Worm (Caenorhabditis elegans) whole organism, dauer: Measurements from ENCODE around the gene F54H12.4.
"Not testable (repeated sequence)": the region's sequence is repeated elsewhere in the genome, so short reads cannot be mapped to it uniquely, and the experiment has no call there.

ENCODE experiments used
- unc-62 ChIP-seq: sonication (generic microtip); optimal IDR thresholded peaks from 2 replicates; lab custom pipeline; 2017; ENCODE audit warnings: missing biosample characterization, missing genetic modification reagents, missing genetic modification characterization

The F54H12.4 gene

ce11 chrIII:7962641-7963040 is at the start of gene F54H12.4:
F54H12.4 (minus strand) TSS chrIII:7962741.
- TF ChIP-seq unc-62 (GFP tag; lab: Kevin White, UChicago) = not testable (repeated sequence)

- no peak for TF ChIP-seq unc-62 (GFP tag; lab: Kevin White, UChicago)
Observed at ce11 chrIII:8010260-8010822, 47.8 kb upstream of the F54H12.4 start, which contains the start of gene cit-1.2. cit-1.2 (plus strand) TSS chrIII:8010772.

- no peak for TF ChIP-seq unc-62 (GFP tag; lab: Kevin White, UChicago)
Observed at ce11 chrIII:8009769-8010168, 47.2 kb upstream of the F54H12.4 start, which contains the start of gene cit-1.1. cit-1.1 (minus strand) TSS chrIII:8009821.

- TF ChIP-seq unc-62 (GFP tag; lab: Kevin White, UChicago) = no peak
Observed at ce11 chrIII:8004091-8004490, 41.5 kb upstream of the F54H12.4 start, which contains the start of gene C06G4.6. C06G4.6 (plus strand) TSS chrIII:8004391.

ce11 chrIII:8001557-8001956 is 39.0 kb upstream of the F54H12.4 start:
- no peak for TF ChIP-seq unc-62 (GFP tag; lab: Kevin White, UChicago)

ce11 chrIII:7997447-7998046 is 35.0 kb upstream of the F54H12.4 start:
- TF ChIP-seq unc-62 (GFP tag; lab: Kevin White, UChicago) = no peak

ce11 chrIII:7996353-7996752 is 33.8 kb upstream of the F54H12.4 start, which contains the start of gene npr-17:
npr-17 (minus strand) TSS chrIII:7996453.
- TF ChIP-seq unc-62 (GFP tag; lab: Kevin White, UChicago) = no peak

- TF ChIP-seq unc-62 (GFP tag; lab: Kevin White, UChicago) = no peak
Observed at ce11 chrIII:7986585-7987171, 24.1 kb upstream of the F54H12.4 start, which contains the start of gene hrpk-2. hrpk-2 (plus strand) TSS chrIII:7987121.

ce11 chrIII:7981938-7982337 is 19.4 kb upstream of the F54H12.4 start:
- TF ChIP-seq unc-62 (GFP tag; lab: Kevin White, UChicago) = no peak

- no peak for TF ChIP-seq unc-62 (GFP tag; lab: Kevin White, UChicago)
Observed at ce11 chrIII:7981233-7981632, 18.7 kb upstream of the F54H12.4 start.

ce11 chrIII:7979659-7980058 is 17.1 kb upstream of the F54H12.4 start, which contains the start of gene clp-1:
clp-1 (plus strand) TSS chrIII:7979959.
- TF ChIP-seq unc-62 (GFP tag; lab: Kevin White, UChicago) = no peak

- no peak for TF ChIP-seq unc-62 (GFP tag; lab: Kevin White, UChicago)
Observed at ce11 chrIII:7978723-7979122, 16.2 kb upstream of the F54H12.4 start.

ce11 chrIII:7978289-7978688 is 15.7 kb upstream of the F54H12.4 start:
- no peak for TF ChIP-seq unc-62 (GFP tag; lab: Kevin White, UChicago)

- TF ChIP-seq unc-62 (GFP tag; lab: Kevin White, UChicago) = no peak
Observed at ce11 chrIII:7977777-7978176, 15.2 kb upstream of the F54H12.4 start, which contains the start of gene C06G4.4. C06G4.4 (minus strand) TSS chrIII:7977812.

ce11 chrIII:7977224-7977623 is 14.7 kb upstream of the F54H12.4 start:
- no peak for TF ChIP-seq unc-62 (GFP tag; lab: Kevin White, UChicago)

ce11 chrIII:7973968-7974607 is 11.5 kb upstream of the F54H12.4 start:
- TF ChIP-seq unc-62 (GFP tag; lab: Kevin White, UChicago) = no peak
